Worm (Caenorhabditis elegans) whole organism, L2 larva: ENCODE data around the gene F26G1.9.

Experiments
- F13H6.1 ChIP-seq: sonication (generic microtip); optimal IDR thresholded peaks from 2 replicates; lab custom pipeline; 2016; ENCODE audit warnings: missing genetic modification characterization, missing compliant biosample characterization
- mdl-1 ChIP-seq, 2 experiments: fragments of 150-350 bp in 1 of 2; sonication (generic microtip) in 1 of 2; optimal IDR thresholded peaks; 2 replicates each; lab custom pipeline; 2017; ENCODE audit warnings: missing biosample characterization in 2 of 2, missing genetic modification characterization in 2 of 2
- nhr-11 ChIP-seq: fragments of 150-350 bp; optimal IDR thresholded peaks from 2 replicates; lab custom pipeline; 2014; ENCODE audit warnings: missing biosample characterization, missing genetic modification characterization
- sem-4 ChIP-seq: fragments of 150-350 bp; optimal IDR thresholded peaks from 2 replicates; lab custom pipeline; 2014; ENCODE audit warnings: missing biosample characterization, missing genetic modification reagents, missing genetic modification characterization

DNA sequence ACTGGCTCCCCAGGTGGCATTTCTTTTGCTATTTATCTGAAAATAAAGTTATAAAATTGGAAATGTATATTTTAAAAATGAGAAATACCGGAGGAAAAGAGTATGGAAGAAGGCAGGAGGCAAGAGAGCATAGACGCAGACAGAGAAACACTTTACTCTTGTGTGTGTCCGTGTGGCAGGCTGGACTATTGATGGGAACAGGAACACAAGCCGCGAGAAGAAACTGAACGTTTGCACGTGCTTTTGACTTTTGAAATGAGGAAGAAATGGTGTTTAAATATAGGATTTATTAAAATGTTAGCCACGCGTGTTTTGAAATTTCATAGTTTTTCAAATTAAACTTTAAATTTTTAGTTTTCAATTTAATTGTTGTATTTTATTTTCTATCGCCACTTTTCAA is 47.7 kb downstream of the F26G1.9 start, which contains the start of gene F10G7.10:
- TF ChIP-seq mdl-1 (tag; optimal IDR thresholded peaks at IDR 0.05; lab: Kevin White, UChicago) (no peak), nhr-11 (no peak), F13H6.1 (no peak), sem-4 (tag; lab: Kevin White, UChicago) (no peak)
